Worm (Caenorhabditis elegans) whole organism, L4 larva: ENCODE measurements around the gene ins-21.
A peak's percentile ranks its signal among the peaks of the same experiment; 100 is the strongest.
"Not testable (repeated sequence)": the region's sequence is repeated elsewhere in the genome, so short reads cannot be mapped to it uniquely, and the experiment has no call there.

Experiments used
- D1046.2 ChIP-seq: fragments of 200-800 bp; sonication (Bioruptor generic); IDR thresholded peaks from 2 replicates; pipeline ENCODE4 v1.3.6; 2022; ENCODE audit warnings: missing genetic modification characterization, missing compliant biosample characterization
- F26F4.8 ChIP-seq: fragments of 200-800 bp; sonication (Bioruptor generic); conservative IDR thresholded peaks from 2 replicates; pipeline ENCODE4 v1.3.6; 2022; ENCODE audit warnings: missing genetic modification characterization, missing compliant biosample characterization
- F44E2.7 ChIP-seq: fragments of 200-800 bp; sonication (Bioruptor generic); IDR thresholded peaks from 2 replicates; pipeline ENCODE4 v2.1.2; 2022; ENCODE audit warnings: missing genetic modification characterization, missing compliant biosample characterization
- T26A8.4 ChIP-seq: fragments of 200-800 bp; sonication (Bioruptor generic); IDR thresholded peaks from 2 replicates; pipeline ENCODE4 v1.3.6; 2022; ENCODE audit warnings: missing genetic modification characterization, missing compliant biosample characterization
- Y75B8A.6 ChIP-seq: fragments of 200-800 bp; sonication (Bioruptor generic); IDR thresholded peaks from 2 replicates; pipeline ENCODE4 v1.3.6; 2022; ENCODE audit warnings: missing genetic modification reagents, missing genetic modification characterization, missing compliant biosample characterization
- ZK337.2 ChIP-seq: fragments of 200-800 bp; sonication (Bioruptor generic); IDR thresholded peaks from 2 replicates; pipeline ENCODE4 v1.3.6; 2022; ENCODE audit warnings: missing genetic modification reagents, missing genetic modification characterization, missing compliant biosample characterization
- ama-1 ChIP-seq: fragments of 150-350 bp; optimal IDR thresholded peaks from 2 replicates; lab custom pipeline; 2014; ENCODE audit warnings: inconsistent platforms, mixed read lengths
- ceh-28 ChIP-seq: fragments of 150-350 bp; optimal IDR thresholded peaks from 2 replicates; lab custom pipeline; 2014; ENCODE audit warnings: missing biosample characterization, missing genetic modification reagents, missing genetic modification characterization
- ceh-44 ChIP-seq: fragments of 200-800 bp; sonication (Bioruptor generic); IDR thresholded peaks from 2 replicates; pipeline ENCODE4 v1.3.6; 2022; ENCODE audit warnings: missing genetic modification reagents, missing genetic modification characterization, missing compliant biosample characterization
- ceh-62 ChIP-seq: sonication (generic microtip); optimal IDR thresholded peaks from 2 replicates; lab custom pipeline; 2017; ENCODE audit warnings: missing biosample characterization, missing genetic modification characterization
- cey-2 ChIP-seq: sonication (generic microtip); optimal IDR thresholded peaks from 3 replicates; lab custom pipeline; 2017; ENCODE audit warnings: missing genetic modification characterization, mild to moderate bottlenecking, missing compliant biosample characterization, antibody characterized with exemption, borderline replicate concordance; ENCODE audit not compliant: insufficient read depth
- daf-19 ChIP-seq: fragments of 200-800 bp; sonication (Bioruptor generic); conservative IDR thresholded peaks from 2 replicates; pipeline ENCODE4 v1.3.6; 2022; ENCODE audit warnings: missing genetic modification characterization, missing compliant biosample characterization
- daf-8 ChIP-seq: fragments of 200-800 bp; sonication (Bioruptor generic); IDR thresholded peaks from 2 replicates; pipeline ENCODE4 v1.3.6; 2022; ENCODE audit warnings: missing genetic modification characterization, missing compliant biosample characterization
- dmd-9 ChIP-seq: fragments of 200-800 bp; sonication (Bioruptor generic); IDR thresholded peaks from 2 replicates; pipeline ENCODE4 v1.3.6; 2022; ENCODE audit warnings: missing genetic modification reagents, missing genetic modification characterization, missing compliant biosample characterization
- duxl-1 ChIP-seq: sonication (generic microtip); optimal IDR thresholded peaks from 2 replicates; lab custom pipeline; 2016; ENCODE audit warnings: mild to moderate bottlenecking, missing genetic modification characterization, moderate library complexity, missing compliant biosample characterization; ENCODE audit not compliant: poor library complexity
- egl-27 ChIP-seq: sonication (generic microtip); optimal IDR thresholded peaks from 3 replicates; lab custom pipeline; 2017; ENCODE audit warnings: missing biosample characterization, missing genetic modification reagents, missing genetic modification characterization
- egl-43 ChIP-seq: fragments of 200-800 bp; sonication (Bioruptor generic); IDR thresholded peaks from 2 replicates; pipeline ENCODE4 v1.3.6; 2022; ENCODE audit warnings: missing genetic modification reagents, missing genetic modification characterization, missing compliant biosample characterization
- fkh-10 ChIP-seq: fragments of 150-350 bp; optimal IDR thresholded peaks from 2 replicates; lab custom pipeline; 2014; ENCODE audit warnings: missing biosample characterization, missing genetic modification reagents, missing genetic modification characterization
- hmg-1.1 ChIP-seq: fragments of 200-800 bp; sonication (Bioruptor generic); IDR thresholded peaks from 2 replicates; pipeline ENCODE4 v1.3.6; 2022; ENCODE audit warnings: missing genetic modification reagents, missing genetic modification characterization, missing compliant biosample characterization
- lin-13 ChIP-seq: fragments of 150-350 bp; optimal IDR thresholded peaks from 2 replicates; lab custom pipeline; 2014; ENCODE audit warnings: missing biosample characterization, missing genetic modification reagents, missing genetic modification characterization
- lin-15B ChIP-seq: fragments of 150-350 bp; sonication (generic microtip); optimal IDR thresholded peaks from 3 replicates; lab custom pipeline; 2014; ENCODE audit warnings: missing biosample characterization, missing genetic modification characterization
- madf-5 ChIP-seq, 2 experiments: fragments of 200-800 bp; sonication (Bioruptor generic); IDR thresholded peaks; 2 replicates each; pipeline ENCODE4 v1.3.6; 2022; ENCODE audit warnings: missing compliant biosample characterization in 2 of 2, missing genetic modification characterization in 2 of 2
- mdl-1 ChIP-seq, 2 experiments: fragments of 150-350 bp in 1 of 2; sonication (generic microtip) in 1 of 2; optimal IDR thresholded peaks; 2 replicates each; lab custom pipeline; 2014 to 2017; ENCODE audit warnings: missing biosample characterization in 2 of 2, missing genetic modification characterization in 2 of 2
- mep-1 ChIP-seq: fragments of 150-350 bp; sonication (generic microtip); optimal IDR thresholded peaks from 3 replicates; lab custom pipeline; 2014; ENCODE audit warnings: missing biosample characterization, missing genetic modification characterization
- mxl-3 ChIP-seq: fragments of 200-800 bp; sonication (Bioruptor generic); optimal IDR thresholded peaks from 2 replicates; lab custom pipeline; 2018; ENCODE audit warnings: mild to moderate bottlenecking, missing genetic modification characterization, missing compliant biosample characterization
- nhr-10 ChIP-seq: fragments of 150-350 bp; optimal IDR thresholded peaks from 2 replicates; lab custom pipeline; 2014; ENCODE audit warnings: missing biosample characterization, missing genetic modification characterization
- nhr-111 ChIP-seq: fragments of 200-800 bp; sonication (Bioruptor generic); optimal IDR thresholded peaks from 2 replicates; lab custom pipeline; 2018; ENCODE audit warnings: mild to moderate bottlenecking, missing genetic modification characterization, missing compliant biosample characterization
- nhr-25 ChIP-seq: sonication (generic microtip); optimal IDR thresholded peaks from 2 replicates; lab custom pipeline; 2017; ENCODE audit warnings: missing genetic modification characterization, mild to moderate bottlenecking, missing compliant biosample characterization, antibody characterized with exemption, moderate library complexity, borderline replicate concordance; ENCODE audit not compliant: insufficient read depth
- nhr-42 ChIP-seq: fragments of 200-800 bp; sonication (Bioruptor generic); IDR thresholded peaks from 2 replicates; pipeline ENCODE4 v1.3.6; 2022; ENCODE audit warnings: missing genetic modification characterization, missing compliant biosample characterization
- nhr-76 ChIP-seq: fragments of 150-350 bp; optimal IDR thresholded peaks from 2 replicates; lab custom pipeline; 2014; ENCODE audit warnings: missing biosample characterization, missing genetic modification characterization
- nhr-77 ChIP-seq: fragments of 150-350 bp; optimal IDR thresholded peaks from 2 replicates; lab custom pipeline; 2014; ENCODE audit warnings: missing biosample characterization, missing genetic modification characterization
- rbr-2 ChIP-seq: sonication (generic microtip); optimal IDR thresholded peaks from 2 replicates; lab custom pipeline; 2016; ENCODE audit warnings: missing genotype, missing genetic modification characterization, missing compliant biosample characterization
- sdz-12 ChIP-seq: fragments of 200-800 bp; sonication (Bioruptor generic); optimal IDR thresholded peaks from 2 replicates; lab custom pipeline; 2018; ENCODE audit warnings: mild to moderate bottlenecking, missing genetic modification characterization, missing compliant biosample characterization
- skn-1 ChIP-seq: fragments of 150-350 bp; optimal IDR thresholded peaks from 2 replicates; lab custom pipeline; 2014; ENCODE audit warnings: missing biosample characterization, missing genetic modification characterization
- snpc-1.2 ChIP-seq: fragments of 200-800 bp; sonication (Bioruptor generic); IDR thresholded peaks from 2 replicates; pipeline ENCODE4 v1.3.6; 2022; ENCODE audit warnings: missing genetic modification reagents, missing genetic modification characterization, missing compliant biosample characterization
- spr-1 ChIP-seq: sonication (generic microtip); optimal IDR thresholded peaks from 2 replicates; lab custom pipeline; 2016; ENCODE audit warnings: mild to moderate bottlenecking, missing genetic modification characterization, missing compliant biosample characterization
- tra-1 ChIP-seq: fragments of 200-800 bp; sonication (Bioruptor generic); IDR thresholded peaks from 2 replicates; pipeline ENCODE4 v1.3.6; 2022; ENCODE audit warnings: missing genetic modification reagents, missing genetic modification characterization, missing compliant biosample characterization
- unc-130 ChIP-seq: sonication (generic microtip); optimal IDR thresholded peaks from 2 replicates; lab custom pipeline; 2016; ENCODE audit warnings: missing genetic modification reagents, missing genetic modification characterization, missing compliant biosample characterization
- unc-62 ChIP-seq, 3 experiments: fragments of 150-350 bp in 1 of 3; sonication (generic microtip); optimal IDR thresholded peaks in 2 of 3; peaks in 1 of 3; 1 replicate in 1 of 3; 2 replicates in 2 of 3; lab custom pipeline; 2014 to 2017; ENCODE audit warnings: missing biosample characterization in 3 of 3, missing genetic modification characterization in 3 of 3, missing genetic modification reagents in 3 of 3, missing genotype in 1 of 3
- zip-11 ChIP-seq: fragments of 200-800 bp; sonication (Bioruptor generic); IDR thresholded peaks from 2 replicates; pipeline ENCODE4 v1.3.6; 2022; ENCODE audit warnings: missing genetic modification characterization, missing compliant biosample characterization
- ztf-7 ChIP-seq: fragments of 150-350 bp; optimal IDR thresholded peaks from 2 replicates; lab custom pipeline; 2014; ENCODE audit warnings: missing biosample characterization, missing genetic modification characterization

ins-21 gene

ce11 chrIII:10053312-10053711 lies 29.8 kb downstream of the ins-21 start, which contains the start of gene T16G12.12:
T16G12.12 (plus strand) TSS chrIII:10053612.
- not testable (repeated sequence) for TF ChIP-seq lin-15B; nhr-25 (tag; lab: Kevin White, UChicago); mxl-3

DNA sequence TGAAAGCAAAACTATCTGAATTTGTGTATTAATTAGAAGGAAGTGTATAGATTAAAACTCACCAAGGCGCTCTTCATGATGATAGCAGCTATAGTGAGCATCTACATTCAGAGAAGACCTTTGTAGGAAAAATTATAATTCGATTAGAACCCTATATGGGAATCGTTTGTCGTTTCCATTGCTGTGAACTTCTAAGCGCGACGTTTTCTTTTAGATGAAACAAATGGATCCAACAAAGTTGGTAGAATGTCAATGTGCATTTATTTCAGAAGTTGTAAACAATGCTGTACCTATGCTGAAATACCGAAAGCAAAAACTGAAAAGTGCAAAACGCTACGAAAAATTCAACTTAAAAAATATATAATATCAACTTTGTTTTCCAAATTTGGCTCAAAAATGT lies 32.5 kb downstream of the ins-21 start, which contains the start of gene T16G12.10:
TSS of gene T16G12.10 (minus strand) at position 101 of the 400 bp plus-strand sequence.
- TF ChIP-seq zip-11 (GFP tag; lab: Robert Waterston, UW) (no peak), mdl-1 (tag; optimal IDR thresholded peaks at IDR 0.05; lab: Kevin White, UChicago) (no peak), skn-1 (no peak), unc-130 (GFP tag; lab: Kevin White, UChicago) (no peak), duxl-1 (tag; lab: Kevin White, UChicago) (no peak), D1046.2 (GFP tag; lab: Robert Waterston, UW) (no peak), snpc-1.2 (no peak), F26F4.8 (GFP tag; lab: Robert Waterston, UW) (no peak), mep-1 (tag; lab: Kevin White, UChicago) (no peak), ztf-7 (no peak), nhr-76 (tag; lab: Kevin White, UChicago) (no peak), nhr-77 (no peak), egl-43 (GFP tag; lab: Robert Waterston, UW) (no peak), daf-8 (GFP tag; lab: Robert Waterston, UW) (no peak)

DNA sequence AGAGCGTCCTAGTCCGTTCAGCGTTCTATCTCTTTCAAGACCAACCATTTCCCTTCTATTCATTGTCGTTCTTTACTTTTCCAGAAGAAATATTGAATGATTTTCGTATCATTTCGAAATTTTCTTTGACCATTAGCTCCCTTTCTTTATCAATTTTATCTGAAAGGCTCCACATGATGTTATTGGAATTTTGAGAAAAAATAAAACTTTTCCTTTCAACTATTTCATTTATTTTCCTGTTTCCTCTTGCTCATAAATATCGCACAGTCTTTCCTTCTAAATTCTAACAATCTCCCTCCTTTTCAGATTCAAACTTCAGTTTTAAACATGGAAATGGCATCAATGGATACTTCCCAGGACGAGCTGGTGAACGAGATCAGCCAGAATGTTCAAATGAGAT lies 34.0 kb downstream of the ins-21 start, which contains the start of gene T16G12.4:
TSS of gene T16G12.4 (plus strand) at position 301 of the 400 bp plus-strand sequence.
- TF ChIP-seq fkh-10 (no peak), unc-62 (GFP tag; optimal IDR thresholded peaks at IDR 0.05 in 1 of 2; lab: Kevin White, UChicago) (peak in 1 of 2 experiments; percentile 11), unc-62 (tag; optimal IDR thresholded peaks at IDR 0.05; lab: Kevin White, UChicago) (no peak)

DNA sequence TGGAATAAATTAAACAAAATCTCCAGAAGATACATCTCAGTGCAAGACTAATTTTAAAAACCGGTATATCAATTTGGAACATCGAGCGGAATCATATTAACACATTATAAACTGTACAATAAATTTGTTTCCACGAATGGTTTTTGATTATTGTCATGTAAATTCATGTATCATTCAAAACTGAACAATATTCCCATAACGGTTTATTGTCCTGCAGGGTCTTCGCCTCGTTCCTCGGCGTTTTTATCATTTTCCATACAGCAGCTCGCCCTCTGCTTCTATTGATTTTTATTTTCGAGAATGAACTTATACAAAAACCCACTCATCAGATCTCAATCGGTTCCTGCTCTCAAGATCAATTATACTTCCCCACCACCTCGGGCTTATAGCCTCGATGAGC lies 35.5 kb downstream of the ins-21 start, which contains the start of gene T16G12.8:
TSS of gene T16G12.8 (plus strand) at position 301 of the 400 bp plus-strand sequence.
- TF ChIP-seq snpc-1.2 (no peak), lin-13 (no peak)
- TF ChIP-seq, all 104 proteins: peak for 0

ce11 chrIII:10060573-10060972 lies 37.0 kb downstream of the ins-21 start, which contains the start of gene T16G12.13:
T16G12.13 (plus strand) TSS chrIII:10060865.
- TF ChIP-seq tra-1 (GFP tag; lab: Robert Waterston, UW) (no peak), nhr-10 (tag; lab: Kevin White, UChicago) (no peak), egl-43 (GFP tag; lab: Robert Waterston, UW) (no peak), daf-8 (GFP tag; lab: Robert Waterston, UW) (no peak), fkh-10 (no peak), unc-130 (GFP tag; lab: Kevin White, UChicago) (no peak), Y75B8A.6 (GFP tag; lab: Robert Waterston, UW) (no peak), nhr-42 (GFP tag; lab: Robert Waterston, UW) (no peak), daf-19 (GFP tag; lab: Robert Waterston, UW) (no peak), F44E2.7 (GFP tag; lab: Robert Waterston, UW) (no peak), ama-1 (lab: Kevin White, UChicago) (no peak), ceh-62 (tag; lab: Kevin White, UChicago) (no peak), mdl-1 (tag; optimal IDR thresholded peaks at IDR 0.05; lab: Kevin White, UChicago) (no peak), egl-27 (no peak)

- TF ChIP-seq nhr-111 (GFP tag; lab: Kevin White, UChicago) (no peak), ceh-28 (no peak), snpc-1.2 (no peak), ZK337.2 (GFP tag; lab: Robert Waterston, UW) (peak; percentile 70), dmd-9 (GFP tag; lab: Robert Waterston, UW) (peak; percentile 45; the same call in 1 of the 2 replicates), hmg-1.1 (GFP tag; lab: Robert Waterston, UW) (no peak), madf-5 (GFP tag; IDR thresholded peaks at IDR 0.05; lab: Robert Waterston, UW) (no peak), rbr-2 (tag; lab: Kevin White, UChicago) (peak; percentile 28), cey-2 (no peak), ceh-44 (GFP tag; lab: Robert Waterston, UW) (peak; percentile 24; the same call in 1 of the 2 replicates), T26A8.4 (no peak), lin-15B (no peak), tra-1 (GFP tag; lab: Robert Waterston, UW) (0 out of 2 replicates have a peak, but pooled peaks have one; percentile 5), spr-1 (tag; lab: Kevin White, UChicago) (no peak), sdz-12 (GFP tag; lab: Kevin White, UChicago) (no peak), unc-130 (GFP tag; lab: Kevin White, UChicago) (peak; percentile 74)
These were observed 40.6 kb downstream of the ins-21 start, which contains the start of gene ekl-6 for ce11 chrIII:10064140-10064539. ekl-6 (plus strand) TSS chrIII:10064404.
